Worm (Caenorhabditis elegans) whole organism, L4/young adult: ENCODE measurements around the gene madf-4.

Source experiments
- W03F9.2 ChIP-seq: fragments of 150-350 bp; optimal IDR thresholded peaks from 2 replicates; lab custom pipeline; 2014; ENCODE audit warnings: missing biosample characterization, missing genetic modification characterization
- dao-5 ChIP-seq: sonication (generic microtip); optimal IDR thresholded peaks from 2 replicates; lab custom pipeline; 2016; ENCODE audit warnings: missing genotype, missing genetic modification characterization, moderate library complexity, missing compliant biosample characterization
- him-1 ChIP-seq: sonication (generic microtip); optimal IDR thresholded peaks from 2 replicates; lab custom pipeline; 2016; ENCODE audit warnings: missing genotype, missing genetic modification reagents, missing genetic modification characterization, missing compliant biosample characterization

Gene madf-4

DNA sequence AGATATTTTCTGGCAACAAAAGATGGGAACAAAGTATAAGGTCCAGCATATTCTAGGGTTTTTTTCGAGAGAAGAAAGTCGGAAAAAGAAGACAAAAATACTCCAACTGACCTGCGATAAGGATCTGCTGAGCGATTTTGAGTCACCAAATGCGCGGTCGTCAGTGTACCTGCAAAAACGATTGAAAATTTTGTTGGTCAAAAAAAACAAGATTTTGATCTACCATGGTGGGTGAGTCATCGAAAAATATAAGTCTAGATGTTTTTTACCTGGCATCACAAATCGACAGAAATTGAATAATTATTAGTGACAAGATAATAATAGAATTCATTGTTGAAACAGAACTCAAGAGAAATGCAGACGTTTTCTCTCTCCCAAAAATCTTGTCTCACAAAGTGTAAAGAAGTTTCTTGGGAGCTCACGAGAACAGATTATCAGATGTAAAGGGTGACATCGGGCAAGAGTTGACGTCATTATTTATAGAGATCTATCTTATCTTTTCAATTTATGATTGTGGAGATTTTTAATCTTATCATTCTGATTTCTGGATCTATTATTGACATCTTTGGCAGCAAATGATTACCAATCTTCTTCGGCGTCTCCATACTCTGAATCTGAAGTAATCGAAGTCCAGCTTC, 23.1 kb upstream of the madf-4 start:
- TF ChIP-seq him-1: no peak
- no peak for TF ChIP-seq dao-5
- no peak for TF ChIP-seq W03F9.2 (tag; lab: Kevin White, UChicago)

DNA sequence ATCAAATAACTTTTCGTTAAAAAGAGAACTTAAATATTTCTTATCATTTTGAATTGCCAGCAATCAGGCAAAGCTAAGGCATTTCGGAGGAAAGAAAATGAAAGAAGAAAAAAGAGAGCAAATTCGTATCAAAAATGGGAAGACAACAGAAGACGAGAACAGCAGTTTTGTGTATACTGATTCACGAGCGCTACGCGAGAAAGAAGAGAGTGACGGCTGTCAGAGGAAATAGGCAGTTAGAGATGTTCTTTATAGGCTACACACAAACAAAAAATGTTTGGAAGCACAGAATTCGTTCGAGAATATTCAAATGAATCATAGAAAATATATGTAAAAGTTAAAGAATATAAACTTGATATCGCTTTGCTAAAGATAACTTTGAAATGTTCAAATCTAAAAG, 22.5 kb upstream of the madf-4 start:
- TF ChIP-seq dao-5: no peak
- no peak for TF ChIP-seq him-1
- TF ChIP-seq W03F9.2 (tag; lab: Kevin White, UChicago): no peak

DNA sequence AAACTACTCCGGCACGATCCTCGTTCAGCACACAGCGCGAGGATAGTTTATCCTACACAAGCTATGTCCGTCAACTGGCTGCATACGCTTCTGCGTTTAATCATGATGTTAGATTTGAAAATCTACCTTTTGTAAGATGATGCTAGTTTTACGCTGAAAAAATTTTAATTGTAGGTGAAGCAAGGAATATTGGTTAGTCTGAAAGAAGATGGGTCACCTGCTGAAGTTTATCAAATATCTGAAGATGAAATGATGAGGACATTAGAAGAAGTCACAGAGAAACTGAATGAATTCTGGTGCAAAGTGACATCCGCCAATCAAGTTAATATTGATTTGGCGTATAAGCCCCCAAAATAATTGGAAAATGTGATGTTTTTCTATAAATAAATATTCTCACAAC, 21.2 kb upstream of the madf-4 start:
- TF ChIP-seq W03F9.2 (tag; lab: Kevin White, UChicago) (no peak), dao-5 (no peak), him-1 (no peak)

DNA sequence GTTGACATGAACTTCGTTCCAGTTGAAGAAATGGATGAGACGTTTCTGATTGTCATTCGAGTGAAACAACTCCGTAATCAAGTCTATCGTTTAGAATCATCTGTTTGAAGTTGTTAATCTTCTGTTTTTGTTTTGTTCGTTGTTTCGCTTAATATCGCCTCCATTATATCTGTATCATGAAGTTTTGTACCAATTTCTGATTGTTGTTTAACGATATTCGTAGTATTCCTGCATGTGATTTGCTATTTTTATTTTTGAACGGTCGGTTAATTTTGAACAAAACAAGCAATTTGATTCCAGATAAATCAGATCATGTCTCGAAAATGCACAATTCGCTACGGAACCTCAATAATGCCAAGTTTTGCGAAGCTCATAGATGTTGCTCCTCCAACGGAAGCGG, 20.3 kb upstream of the madf-4 start, which contains the start of gene C27H6.9:
C27H6.9 (plus strand) TSS at position 301 of the 400 bp plus-strand sequence.
- TF ChIP-seq dao-5 (no peak), him-1 (no peak), W03F9.2 (tag; lab: Kevin White, UChicago) (no peak)

DNA sequence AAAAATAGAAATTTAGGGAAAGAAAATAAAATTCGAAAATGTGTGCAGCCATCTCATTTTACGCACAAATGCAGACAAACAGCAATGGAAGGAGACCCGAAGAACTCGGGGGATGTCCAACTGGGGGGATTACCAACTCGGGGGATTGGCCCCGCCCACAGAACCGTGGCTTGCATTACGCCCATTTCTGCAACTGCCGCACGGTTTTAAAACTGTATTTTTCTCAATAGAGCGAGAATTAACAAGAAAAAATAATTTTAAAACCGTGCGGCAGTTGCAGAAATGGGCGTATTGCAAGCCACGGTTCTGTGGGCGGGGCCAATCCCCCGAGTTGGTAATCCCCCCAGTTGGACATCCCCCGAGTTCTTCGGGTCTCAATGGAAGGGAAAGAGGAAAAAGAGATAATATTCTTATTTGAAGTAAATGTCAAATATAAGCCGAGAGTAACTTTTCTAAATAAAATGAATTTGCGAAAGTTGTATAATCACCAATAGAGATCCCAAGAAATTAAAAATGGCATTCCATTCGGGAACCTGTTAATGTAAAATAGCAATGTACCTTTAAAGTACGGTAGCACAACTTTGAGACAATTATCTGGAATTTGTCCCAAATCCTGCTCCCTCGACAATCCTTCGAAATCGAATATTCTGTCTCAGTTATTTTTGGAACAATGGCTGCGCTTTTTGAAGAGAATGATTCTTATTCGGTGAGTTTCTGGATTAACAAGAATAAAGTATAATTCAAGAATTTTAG, 18.6 kb upstream of the madf-4 start, which contains the start of the genes ruvb-1 and tofu-1:
ruvb-1 (minus strand) TSS at position 72 of the 753 bp plus-strand sequence.
tofu-1 (plus strand) TSS at position 417 of the 753 bp plus-strand sequence.
- peak; percentile 29 for TF ChIP-seq W03F9.2 (tag; lab: Kevin White, UChicago)

DNA sequence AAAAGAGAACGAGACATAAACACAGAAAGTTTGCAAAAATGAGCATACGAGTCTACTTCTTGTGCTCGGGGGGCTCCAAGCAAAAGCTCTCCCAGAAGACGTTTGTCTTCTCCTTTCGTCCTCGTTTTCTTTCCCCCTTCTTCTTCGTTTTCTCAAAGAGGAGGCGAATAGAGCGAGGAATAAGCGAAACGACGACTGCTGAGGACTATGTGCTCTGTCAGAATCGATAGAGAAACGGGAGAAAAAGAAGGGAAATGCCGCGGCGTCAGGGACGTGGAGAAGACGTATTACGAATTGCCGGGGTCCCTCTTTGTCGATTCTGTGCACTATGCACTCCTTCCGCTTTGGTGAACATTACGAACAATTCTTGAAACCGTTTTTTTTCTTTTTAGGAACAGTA, 16.1 kb upstream of the madf-4 start:
- no peak for TF ChIP-seq dao-5
- TF ChIP-seq him-1: peak; percentile 33

DNA sequence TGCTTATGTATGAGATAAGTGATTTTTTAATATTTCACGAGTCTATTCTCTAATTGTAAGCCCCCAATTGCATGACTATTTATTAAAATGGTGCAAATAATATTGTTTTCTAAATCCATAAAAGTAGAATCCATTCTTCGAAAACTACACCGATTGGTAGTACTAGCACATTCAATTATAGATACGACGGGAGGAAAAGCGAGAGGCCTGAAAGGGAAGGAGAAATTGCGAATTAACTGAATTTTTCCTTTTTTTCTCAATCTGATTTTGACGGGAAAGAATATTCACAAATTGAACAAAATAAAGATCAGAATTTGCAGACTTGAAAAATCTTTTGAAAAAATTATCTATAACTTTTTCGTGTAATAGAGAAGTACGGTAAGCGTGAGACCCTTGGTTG, 14.9 kb upstream of the madf-4 start:
- no peak for TF ChIP-seq W03F9.2 (tag; lab: Kevin White, UChicago)
- no peak for TF ChIP-seq dao-5

DNA sequence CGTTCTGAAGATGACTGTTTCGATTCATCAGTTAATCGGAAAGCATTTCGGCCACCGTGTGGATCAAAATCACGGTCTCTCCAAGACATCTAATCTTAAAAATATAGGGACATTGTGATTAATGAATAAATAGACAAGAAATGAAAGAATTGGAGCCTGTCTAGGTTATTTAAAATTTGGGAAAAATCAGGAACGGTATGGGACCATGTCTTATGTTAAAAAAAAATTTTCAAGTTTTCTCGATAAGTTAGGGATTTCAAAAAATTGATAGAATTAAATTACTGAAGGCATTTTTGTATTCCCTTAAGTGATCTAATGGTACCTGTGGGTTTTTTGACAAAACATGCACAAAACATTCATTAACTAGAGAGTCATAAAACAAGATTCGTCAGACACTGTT, 13.8 kb upstream of the madf-4 start, which contains the start of gene unc-41:
unc-41 (minus strand) TSS at position 101 of the 400 bp plus-strand sequence.
- TF ChIP-seq him-1: no peak
- no peak for TF ChIP-seq W03F9.2 (tag; lab: Kevin White, UChicago)
- TF ChIP-seq dao-5: no peak

DNA sequence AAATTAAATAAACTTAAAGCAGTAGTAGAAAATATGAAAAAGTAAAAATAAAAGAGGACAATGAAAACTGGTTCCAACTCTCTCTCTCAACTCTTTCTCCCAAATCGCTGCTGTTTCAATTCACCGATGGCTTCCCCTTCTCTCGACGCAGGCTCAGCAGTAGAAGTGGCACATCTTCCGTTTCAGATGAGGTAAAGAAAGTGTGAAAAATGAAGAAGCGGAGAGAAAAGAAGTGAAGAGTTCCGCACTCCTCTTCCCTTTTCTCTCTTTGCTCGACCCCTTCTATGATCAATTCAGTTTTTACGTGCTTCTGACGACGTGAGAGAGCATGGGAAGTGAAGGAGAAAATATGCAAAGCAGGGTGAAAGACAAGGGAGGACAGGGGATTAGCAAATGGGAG, 12.0 kb upstream of the madf-4 start:
- no peak for TF ChIP-seq W03F9.2 (tag; lab: Kevin White, UChicago)
- TF ChIP-seq dao-5: no peak
- peak; percentile 54 for TF ChIP-seq him-1

DNA sequence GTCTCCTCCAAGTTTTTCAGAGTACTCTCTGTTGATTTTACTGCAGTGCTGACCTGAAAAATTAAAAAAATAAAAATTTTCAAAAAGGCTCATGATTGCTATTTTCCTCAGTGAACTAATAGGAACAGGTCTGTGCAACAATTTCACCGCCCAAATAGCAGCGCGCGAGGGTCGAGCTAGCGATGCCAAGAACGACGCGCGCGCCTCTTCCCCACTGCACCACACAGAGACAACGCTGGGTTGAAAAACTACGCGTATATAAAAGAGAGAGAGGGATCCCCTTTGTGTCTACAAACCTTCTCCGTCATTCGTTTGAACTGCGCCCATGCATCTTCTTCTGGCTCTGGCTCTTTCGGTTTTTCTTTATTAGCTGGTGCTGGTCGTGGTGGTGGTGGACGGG, 7.8 kb upstream of the madf-4 start:
- TF ChIP-seq him-1 (peak; percentile 94), dao-5 (peak; percentile 70), W03F9.2 (tag; lab: Kevin White, UChicago) (no peak)

DNA sequence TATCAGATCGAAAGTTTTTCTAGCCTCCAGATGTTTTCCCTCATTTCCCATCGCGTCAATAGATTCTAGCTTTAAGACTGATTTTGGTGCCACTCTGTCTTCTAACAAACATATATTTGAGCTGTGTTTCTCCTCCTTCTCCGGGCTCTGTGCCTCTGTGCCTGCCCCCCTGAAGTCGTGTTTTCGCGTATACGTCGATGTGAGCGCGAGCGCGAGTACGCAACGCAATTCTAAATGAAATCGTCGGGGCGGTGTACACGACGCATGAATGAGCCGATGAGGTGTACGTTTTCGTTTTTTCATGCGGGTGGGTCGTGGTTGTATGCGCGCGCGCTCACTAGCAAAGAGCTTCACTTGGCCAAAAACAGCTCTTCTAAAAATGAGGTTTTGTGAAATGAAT, 3.6 kb upstream of the madf-4 start:
- peak; percentile 24 for TF ChIP-seq him-1
- no peak for TF ChIP-seq W03F9.2 (tag; lab: Kevin White, UChicago)
- TF ChIP-seq dao-5: no peak

DNA sequence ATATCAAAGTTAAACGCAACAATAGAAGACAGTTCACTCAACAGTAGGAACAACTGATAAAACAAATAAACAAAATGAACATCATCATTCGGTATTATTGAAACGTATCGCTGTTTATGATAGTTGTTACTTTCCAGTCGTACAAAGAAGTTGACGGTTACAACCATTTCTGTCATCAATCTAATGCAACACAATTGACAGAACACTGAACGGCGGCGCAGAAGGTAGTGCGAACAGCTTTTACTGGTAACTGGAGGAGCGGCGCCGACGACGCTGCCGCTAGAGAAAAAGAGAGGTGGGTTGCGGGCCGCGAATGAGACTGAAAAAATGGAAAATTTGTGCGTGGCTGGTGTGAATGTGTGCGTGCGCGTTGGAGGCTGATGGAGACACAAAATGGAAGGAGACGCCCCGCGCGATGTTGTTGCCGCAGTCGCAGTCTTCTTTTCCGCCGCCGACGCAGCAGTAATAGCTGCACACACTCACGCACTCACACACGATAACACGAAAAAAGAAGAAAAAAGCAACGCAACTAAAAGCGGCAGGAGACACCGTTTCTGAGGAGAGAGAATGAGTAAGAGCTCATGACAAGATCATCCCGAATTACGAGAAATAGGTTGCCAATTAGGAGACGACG, 2.0 kb upstream of the madf-4 start:
- TF ChIP-seq him-1: peak; percentile 26
- TF ChIP-seq dao-5: no peak
- no peak for TF ChIP-seq W03F9.2 (tag; lab: Kevin White, UChicago)

DNA sequence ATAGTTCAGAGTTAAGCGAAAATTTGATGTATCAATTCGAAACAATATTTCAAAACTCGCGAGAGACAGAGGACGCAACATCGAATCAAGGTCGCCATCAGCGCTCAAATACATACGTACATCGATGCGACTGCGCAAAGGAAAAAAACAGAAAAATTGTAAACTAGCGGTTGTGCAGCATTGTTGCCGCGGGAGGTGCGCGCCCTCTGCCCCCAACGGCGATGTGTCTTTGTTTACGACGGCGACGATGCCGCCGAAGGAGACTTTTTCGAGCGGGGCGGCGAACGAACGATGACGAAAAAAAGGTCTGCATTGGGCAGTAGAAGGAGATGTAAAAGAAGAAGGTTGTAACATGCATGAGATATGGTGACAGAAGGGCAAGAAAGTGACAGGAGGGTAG, 622 bp upstream of the madf-4 start:
- TF ChIP-seq him-1 (no peak), W03F9.2 (tag; lab: Kevin White, UChicago) (no peak), dao-5 (no peak)

DNA sequence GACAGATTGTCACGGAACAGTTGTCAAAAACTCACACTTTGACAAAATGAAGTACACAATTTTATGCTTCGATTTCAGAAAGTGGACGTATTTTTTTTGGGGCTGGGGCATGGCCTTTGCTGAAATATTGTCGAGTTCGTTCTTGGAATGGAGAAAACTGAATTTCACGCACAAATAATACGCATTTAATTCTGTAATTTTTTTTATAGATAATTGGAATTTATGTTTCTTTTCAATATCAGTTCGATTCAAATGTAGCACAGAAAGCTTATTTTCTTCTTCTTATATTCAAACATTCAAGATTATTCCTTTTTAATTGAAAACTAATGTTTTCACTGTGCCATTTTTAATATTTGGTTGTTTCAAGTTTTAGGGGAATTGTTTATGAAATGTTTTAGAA, 1.9 kb downstream of the madf-4 start, which contains the start of gene T07C12.10:
T07C12.10 (minus strand) TSS at position 101 of the 400 bp plus-strand sequence.
- TF ChIP-seq W03F9.2 (tag; lab: Kevin White, UChicago) (no peak), dao-5 (no peak), him-1 (no peak)

DNA sequence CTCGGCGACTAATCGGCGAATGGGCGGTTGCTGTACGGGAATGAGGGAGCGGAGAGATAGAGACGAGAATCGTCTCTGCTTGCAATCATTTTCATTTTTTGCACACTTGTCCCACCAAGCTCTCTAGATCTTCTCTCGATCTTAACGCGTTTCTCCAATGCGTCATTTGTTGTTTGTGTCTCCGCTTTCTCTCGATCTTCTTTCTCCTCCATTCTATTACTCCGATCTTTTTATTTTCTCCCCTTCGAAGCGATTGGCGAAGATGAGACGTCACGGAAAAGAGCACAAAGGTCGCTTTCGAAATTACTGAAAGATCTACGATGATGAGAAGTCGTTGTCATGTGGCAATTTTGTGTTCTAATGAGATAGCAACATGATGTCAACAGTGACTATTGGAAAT, 3.6 kb downstream of the madf-4 start:
- TF ChIP-seq him-1: no peak
- TF ChIP-seq dao-5: no peak
- no peak for TF ChIP-seq W03F9.2 (tag; lab: Kevin White, UChicago)
